Fruit fly (Drosophila melanogaster): ENCODE data around the gene CG14104.

DNA sequence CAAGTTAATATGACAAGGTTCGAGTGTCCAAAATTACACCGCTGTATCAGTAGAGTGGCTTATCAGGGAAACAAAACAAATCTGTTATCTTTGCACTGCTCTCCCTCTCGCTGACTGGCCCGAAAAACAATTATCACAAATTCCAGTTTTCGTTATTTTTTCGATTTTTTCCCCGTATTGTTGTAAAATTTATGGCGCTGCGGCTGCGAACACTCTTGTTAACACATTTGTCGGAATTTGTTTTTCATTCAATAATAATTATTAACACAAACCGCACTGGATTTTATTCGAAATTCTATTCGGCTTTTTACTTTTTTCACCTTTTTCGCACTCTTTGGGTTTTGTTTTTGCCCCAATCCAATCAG is 16.5 kb downstream of the CG14104 start:
- TF ChIP-seq Hr39 (GFP tag; optimal IDR thresholded peaks at IDR 0.05) (no peak), CG6854 (GFP tag; optimal IDR thresholded peaks at IDR 0.05) (no peak), Blimp-1 (GFP tag; optimal IDR thresholded peaks at IDR 0.05) (no peak), eg (GFP tag; IDR thresholded peaks at IDR 0.05) (no peak)
